Fruit fly (Drosophila melanogaster) whole organism: ENCODE data around the gene Theg.

Source experiments
- Dll ChIP-seq: fragments of >200 bp; optimal IDR thresholded peaks from 2 replicates; lab custom pipeline; 2017
- usp ChIP-seq: fragments of >200 bp; optimal IDR thresholded peaks from 2 replicates; lab custom pipeline; 2017; ENCODE audit warnings: missing biosample characterization, missing genetic modification characterization, mixed read lengths

DNA sequence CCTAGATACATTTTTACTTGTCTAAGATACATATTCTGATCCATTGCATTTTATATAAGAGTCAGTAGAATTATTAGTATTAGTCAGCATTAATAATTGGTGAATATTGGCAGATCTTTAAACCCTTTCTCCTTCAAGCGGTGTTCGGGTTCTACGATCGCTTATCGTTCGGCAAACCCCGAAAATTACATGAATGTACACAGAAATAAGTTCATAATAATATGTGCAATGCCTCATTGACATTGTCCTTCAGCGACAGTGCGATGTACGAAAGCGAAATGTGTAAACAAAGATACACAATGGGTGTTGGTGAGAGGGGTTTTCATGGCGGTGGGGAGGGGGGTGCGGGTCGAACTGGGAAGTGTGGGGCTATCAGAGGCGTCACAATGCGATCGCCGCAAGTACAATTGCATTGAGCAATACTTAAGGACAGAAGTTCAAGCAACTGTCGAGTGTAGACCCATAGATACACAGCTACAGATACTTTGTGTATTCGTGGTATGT lies 38.1 kb upstream of the Theg start:
- TF ChIP-seq usp (no peak), Dll (lab: Kevin White, UChicago) (no peak)
